Fruit fly (Drosophila melanogaster): ENCODE data around the gene roq.

The roq gene

dm6 chr3L:16385880-16386584 lies 7.7 kb upstream of the roq start, which contains the start of the genes Agpat3 and RAF2 (continued):
- no peak for TF ChIP-seq Hr38 (GFP tag; optimal IDR thresholded peaks at IDR 0.05)
- peak; percentile 23; the same call in 1 of the 2 replicates for TF ChIP-seq CG15336 (GFP tag; IDR thresholded peaks at IDR 0.05)
- TF ChIP-seq CG3919 (GFP tag; optimal IDR thresholded peaks at IDR 0.05), result peak; percentile 34
- TF ChIP-seq CG6276 (GFP tag; optimal IDR thresholded peaks at IDR 0.05), result no peak
- TF ChIP-seq dac (GFP tag; optimal IDR thresholded peaks at IDR 0.05), result no peak

- TF ChIP-seq CG16779 (tag; optimal IDR thresholded peaks at IDR 0.05), result peak; percentile 68
- TF ChIP-seq OdsH (GFP tag; optimal IDR thresholded peaks at IDR 0.05), result no peak
- peak; percentile 33; the same call in 1 of the 3 replicates for TF ChIP-seq CG8119 (GFP tag; IDR thresholded peaks at IDR 0.05)
- peak; percentile 37 for TF ChIP-seq CG9139 (GFP tag; optimal IDR thresholded peaks at IDR 0.05)
- no peak for TF ChIP-seq net (GFP tag; optimal IDR thresholded peaks at IDR 0.05)
- no peak for TF ChIP-seq achi (GFP tag; optimal IDR thresholded peaks at IDR 0.05)
- TF ChIP-seq Smox (GFP tag; optimal IDR thresholded peaks at IDR 0.05), result no peak
- no peak for TF ChIP-seq Ets21C (GFP tag; optimal IDR thresholded peaks at IDR 0.05)
- TF ChIP-seq CG8319 (GFP tag; optimal IDR thresholded peaks at IDR 0.05), result peak; percentile 88
- TF ChIP-seq CG8632 (GFP tag; optimal IDR thresholded peaks at IDR 0.05), result peak; percentile 11
- peak; percentile 47 for TF ChIP-seq CG6808 (GFP tag; optimal IDR thresholded peaks at IDR 0.05)
- peak; percentile 32 for TF ChIP-seq Sox14 (GFP tag; optimal IDR thresholded peaks at IDR 0.05)
- TF ChIP-seq salr (GFP tag; optimal IDR thresholded peaks at IDR 0.05), result no peak
- TF ChIP-seq vri (GFP tag; optimal IDR thresholded peaks at IDR 0.05), result peak; percentile 84
- TF ChIP-seq lz (GFP tag; optimal IDR thresholded peaks at IDR 0.05), result no peak
- TF ChIP-seq fkh (GFP tag; optimal IDR thresholded peaks at IDR 0.05), result peak; percentile 36
- no peak for TF ChIP-seq CG11902 (GFP tag; optimal IDR thresholded peaks at IDR 0.05)
- no peak for TF ChIP-seq CG34406 (GFP tag; optimal IDR thresholded peaks at IDR 0.05)
- TF ChIP-seq CG6276 (GFP tag; optimal IDR thresholded peaks at IDR 0.05), result peak; percentile 19
- TF ChIP-seq CG4318 (GFP tag; optimal IDR thresholded peaks at IDR 0.05), result no peak
- TF ChIP-seq Hr4 (GFP tag; optimal IDR thresholded peaks at IDR 0.05), result no peak
- TF ChIP-seq ss (GFP tag; optimal IDR thresholded peaks at IDR 0.05), result peak; percentile 83
- TF ChIP-seq Eip78C (GFP tag), result peak; percentile 60
- peak; percentile 15 for TF ChIP-seq dsx (GFP tag; optimal IDR thresholded peaks at IDR 0.05; ENCODE audit: poor library complexity, severe bottlenecking)
- TF ChIP-seq svp (GFP tag), result peak; percentile 86
Measured at dm6 chr3L:16385252-16385879, 7.0 kb upstream of the roq start.

dm6 chr3L:16384145-16384705 lies 5.9 kb upstream of the roq start:
- TF ChIP-seq CG6163 (GFP tag; IDR thresholded peaks at IDR 0.05) (no peak), Eip78C (GFP tag) (peak; percentile 38), CG6276 (GFP tag; optimal IDR thresholded peaks at IDR 0.05) (peak; percentile 52), CG16779 (tag; optimal IDR thresholded peaks at IDR 0.05) (peak; percentile 15), CG8119 (GFP tag; IDR thresholded peaks at IDR 0.05) (peak; percentile 51; the same call in 1 of the 3 replicates), vri (GFP tag; optimal IDR thresholded peaks at IDR 0.05) (peak; percentile 32), Ets21C (GFP tag; optimal IDR thresholded peaks at IDR 0.05) (no peak), ss (GFP tag; optimal IDR thresholded peaks at IDR 0.05) (peak in 1 of 2 experiments; percentile 9)

dm6 chr3L:16383056-16383455 lies 4.7 kb upstream of the roq start:
- no peak for TF ChIP-seq fd85E (GFP tag; optimal IDR thresholded peaks at IDR 0.05)
- peak; percentile 92 for TF ChIP-seq vri (GFP tag; optimal IDR thresholded peaks at IDR 0.05)
